Worm (Caenorhabditis elegans) whole organism, L1 larva: ENCODE data around the gene zgpa-1.

Source experiments
- alr-1 ChIP-seq: fragments of 200-800 bp; sonication (Bioruptor generic); optimal IDR thresholded peaks from 2 replicates; lab custom pipeline; 2018; ENCODE audit warnings: borderline replicate concordance, mild to moderate bottlenecking, missing genetic modification characterization, missing compliant biosample characterization
- ceh-8 ChIP-seq: fragments of 200-800 bp; sonication (Bioruptor generic); optimal IDR thresholded peaks from 2 replicates; lab custom pipeline; 2018; ENCODE audit warnings: mild to moderate bottlenecking, missing genetic modification characterization, moderate library complexity, missing compliant biosample characterization
- lin-13 ChIP-seq: fragments of 150-350 bp; optimal IDR thresholded peaks from 2 replicates; lab custom pipeline; 2014; ENCODE audit warnings: missing biosample characterization, missing genetic modification reagents, missing genetic modification characterization
- mdl-1 ChIP-seq, 2 experiments: fragments of 150-350 bp; optimal IDR thresholded peaks; 2 replicates each; lab custom pipeline; 2014 to 2017; ENCODE audit warnings: missing biosample characterization in 2 of 2, missing genetic modification characterization in 2 of 2, inconsistent platforms in 1 of 2
- nhr-11 ChIP-seq: fragments of 150-350 bp; optimal IDR thresholded peaks from 2 replicates; lab custom pipeline; 2014; ENCODE audit warnings: missing biosample characterization, missing genetic modification characterization
- nhr-77 ChIP-seq: fragments of 150-350 bp; optimal IDR thresholded peaks from 2 replicates; lab custom pipeline; 2014; ENCODE audit warnings: missing biosample characterization, missing genetic modification characterization
- nhr-85 ChIP-seq: sonication (generic microtip); peaks from one replicate; lab custom pipeline; 2016; ENCODE audit warnings: missing genetic modification characterization, inconsistent platforms, missing compliant biosample characterization
- snpc-4 ChIP-seq: fragments of 150-350 bp; optimal IDR thresholded peaks from 2 replicates; lab custom pipeline; 2014; ENCODE audit warnings: missing biosample characterization, missing genetic modification characterization
- unc-130 ChIP-seq: fragments of 150-350 bp; optimal IDR thresholded peaks from 2 replicates; lab custom pipeline; 2017; ENCODE audit warnings: missing biosample characterization, missing genetic modification characterization, inconsistent platforms
- unc-86 ChIP-seq: sonication (generic microtip); optimal IDR thresholded peaks from 2 replicates; lab custom pipeline; 2016; ENCODE audit warnings: missing genetic modification characterization, missing compliant biosample characterization
- xbp-1 ChIP-seq: sonication (generic microtip); optimal IDR thresholded peaks from 2 replicates; lab custom pipeline; 2016; ENCODE audit warnings: missing genetic modification characterization, missing compliant biosample characterization
- ztf-4 ChIP-seq: fragments of 150-350 bp; optimal IDR thresholded peaks from 2 replicates; lab custom pipeline; 2014; ENCODE audit warnings: missing biosample characterization, missing genetic modification characterization

- TF ChIP-seq unc-130 (no peak), nhr-11 (tag; lab: Kevin White, UChicago) (no peak), mdl-1 (tag; optimal IDR thresholded peaks at IDR 0.05; lab: Kevin White, UChicago) (no peak), unc-86 (tag; lab: Kevin White, UChicago) (no peak), xbp-1 (no peak), nhr-85 (tag; lab: Kevin White, UChicago) (no peak), nhr-77 (tag; lab: Kevin White, UChicago) (no peak), alr-1 (tag; lab: Kevin White, UChicago) (no peak), lin-13 (GFP tag; lab: Kevin White, UChicago) (no peak), ceh-8 (GFP tag; lab: Kevin White, UChicago) (no peak), snpc-4 (tag; lab: Kevin White, UChicago) (no peak), ztf-4 (tag; lab: Kevin White, UChicago) (no peak)
Observed at ce11 chrIV:7778865-7779264, 33.7 kb downstream of the zgpa-1 start, which contains the start of gene rpap-3.
